Worm (Caenorhabditis elegans) whole organism, mixed stage, embryonic: ENCODE measurements around the gene npr-17.

ENCODE experiments used
- M03D4.4 ChIP-seq: sonication (generic microtip); optimal IDR thresholded peaks from 2 replicates; lab custom pipeline; 2017; ENCODE audit warnings: mild to moderate bottlenecking, missing genetic modification characterization, missing compliant biosample characterization
- bed-3 ChIP-seq: fragments of 200-800 bp; sonication (Bioruptor generic); optimal IDR thresholded peaks from 3 replicates; lab custom pipeline; 2018; ENCODE audit warnings: mild to moderate bottlenecking, missing genetic modification characterization, moderate library complexity, missing compliant biosample characterization
- blmp-1 ChIP-seq: fragments of 150-350 bp; optimal IDR thresholded peaks from 2 replicates; lab custom pipeline; 2014; ENCODE audit warnings: missing biosample characterization, missing genetic modification characterization
- ceh-39 ChIP-seq: fragments of 150-350 bp; optimal IDR thresholded peaks from 2 replicates; lab custom pipeline; 2014; ENCODE audit warnings: missing biosample characterization, missing genetic modification characterization
- ceh-43 ChIP-seq: fragments of 200-800 bp; sonication (Bioruptor generic); optimal IDR thresholded peaks from 2 replicates; lab custom pipeline; 2018; ENCODE audit warnings: mild to moderate bottlenecking, missing genetic modification characterization, moderate library complexity, missing compliant biosample characterization
- ceh-83 ChIP-seq: fragments of 200-800 bp; sonication (Bioruptor generic); optimal IDR thresholded peaks from 2 replicates; lab custom pipeline; 2018; ENCODE audit warnings: mild to moderate bottlenecking, missing genetic modification characterization, missing compliant biosample characterization
- ces-1 ChIP-seq: fragments of 150-350 bp; optimal IDR thresholded peaks from 2 replicates; lab custom pipeline; 2014; ENCODE audit warnings: missing biosample characterization, missing genetic modification reagents, missing genetic modification characterization
- cnd-1 ChIP-seq: fragments of 200-800 bp; sonication (Bioruptor generic); optimal IDR thresholded peaks from 2 replicates; lab custom pipeline; 2018; ENCODE audit warnings: mild to moderate bottlenecking, missing genetic modification characterization, missing compliant biosample characterization
- drap-1 ChIP-seq: fragments of 200-800 bp; sonication (Bioruptor generic); optimal IDR thresholded peaks from 3 replicates; lab custom pipeline; 2018; ENCODE audit warnings: mild to moderate bottlenecking, missing genetic modification characterization, missing compliant biosample characterization
- elt-1 ChIP-seq: sonication (generic microtip); optimal IDR thresholded peaks from 2 replicates; lab custom pipeline; 2017; ENCODE audit warnings: missing genetic modification characterization, mild to moderate bottlenecking, missing compliant biosample characterization, antibody characterized with exemption, moderate library complexity, borderline replicate concordance; ENCODE audit not compliant: insufficient read depth
- elt-3 ChIP-seq: fragments of 150-350 bp; optimal IDR thresholded peaks from 2 replicates; lab custom pipeline; 2014; ENCODE audit warnings: missing biosample characterization, missing genetic modification characterization
- flh-1 ChIP-seq: fragments of 200-800 bp; sonication (Bioruptor generic); optimal IDR thresholded peaks from 2 replicates; lab custom pipeline; 2018; ENCODE audit warnings: mild to moderate bottlenecking, missing genetic modification characterization, moderate library complexity, missing compliant biosample characterization
- ham-2 ChIP-seq: fragments of 200-800 bp; sonication (Bioruptor generic); optimal IDR thresholded peaks from 2 replicates; lab custom pipeline; 2018; ENCODE audit warnings: mild to moderate bottlenecking, missing genetic modification characterization, missing compliant biosample characterization
- hlh-1 ChIP-seq: fragments of 150-350 bp; optimal IDR thresholded peaks from 2 replicates; lab custom pipeline; 2014; ENCODE audit warnings: missing biosample characterization, missing genetic modification reagents, missing genetic modification characterization
- lin-13 ChIP-seq: fragments of 150-350 bp; optimal IDR thresholded peaks from 2 replicates; lab custom pipeline; 2014; ENCODE audit warnings: missing biosample characterization, missing genetic modification characterization
- lin-32 ChIP-seq: fragments of 200-800 bp; sonication (Bioruptor generic); optimal IDR thresholded peaks from 2 replicates; lab custom pipeline; 2018; ENCODE audit warnings: mild to moderate bottlenecking, missing genetic modification characterization, missing compliant biosample characterization
- lsy-2 ChIP-seq: fragments of 150-350 bp; optimal IDR thresholded peaks from 2 replicates; lab custom pipeline; 2014; ENCODE audit warnings: missing biosample characterization, missing genetic modification characterization
- mab-5 ChIP-seq: fragments of 150-350 bp; optimal IDR thresholded peaks from 2 replicates; lab custom pipeline; 2014; ENCODE audit warnings: missing biosample characterization, missing genetic modification characterization
- mep-1 ChIP-seq: fragments of 150-350 bp; optimal IDR thresholded peaks from 2 replicates; lab custom pipeline; 2017; ENCODE audit warnings: missing biosample characterization, missing genetic modification reagents, missing genetic modification characterization, inconsistent platforms
- mls-2 ChIP-seq: sonication (generic microtip); optimal IDR thresholded peaks from 2 replicates; lab custom pipeline; 2016; ENCODE audit warnings: mild to moderate bottlenecking, missing genetic modification characterization, moderate library complexity, missing compliant biosample characterization
- nhr-12 ChIP-seq: fragments of 150-350 bp; optimal IDR thresholded peaks from 2 replicates; lab custom pipeline; 2014; ENCODE audit warnings: missing biosample characterization, missing genetic modification characterization
- nhr-2 ChIP-seq: fragments of 150-350 bp; optimal IDR thresholded peaks from 2 replicates; lab custom pipeline; 2014; ENCODE audit warnings: missing biosample characterization, missing genetic modification characterization
- nhr-237 ChIP-seq: fragments of 150-350 bp; optimal IDR thresholded peaks from 2 replicates; lab custom pipeline; 2014; ENCODE audit warnings: missing biosample characterization, missing genetic modification characterization
- nhr-28 ChIP-seq: fragments of 150-350 bp; optimal IDR thresholded peaks from 2 replicates; lab custom pipeline; 2014; ENCODE audit warnings: missing biosample characterization, missing genetic modification characterization
- nhr-76 ChIP-seq: sonication (generic microtip); optimal IDR thresholded peaks from 2 replicates; lab custom pipeline; 2017; ENCODE audit warnings: missing biosample characterization, missing genetic modification characterization
- pha-4 ChIP-seq: fragments of 150-350 bp; optimal IDR thresholded peaks from 2 replicates; lab custom pipeline; 2018; ENCODE audit warnings: missing biosample characterization, missing genetic modification reagents, missing genetic modification characterization
- sem-2 ChIP-seq: fragments of 200-800 bp; sonication (Bioruptor generic); optimal IDR thresholded peaks from 2 replicates; lab custom pipeline; 2018; ENCODE audit warnings: mild to moderate bottlenecking, missing genetic modification characterization, missing compliant biosample characterization
- snpc-4 ChIP-seq: fragments of 150-350 bp; optimal IDR thresholded peaks from 2 replicates; lab custom pipeline; 2014; ENCODE audit warnings: missing biosample characterization, missing genetic modification characterization
- sptf-1 ChIP-seq: sonication (generic microtip); optimal IDR thresholded peaks from 2 replicates; lab custom pipeline; 2017; ENCODE audit warnings: mild to moderate bottlenecking, missing genetic modification characterization, moderate library complexity, missing compliant biosample characterization
- tbx-8 ChIP-seq: fragments of 200-800 bp; sonication (Bioruptor generic); optimal IDR thresholded peaks from 2 replicates; lab custom pipeline; 2018; ENCODE audit warnings: mild to moderate bottlenecking, missing genetic modification characterization, moderate library complexity, missing compliant biosample characterization
- unc-120 ChIP-seq: sonication (generic microtip); optimal IDR thresholded peaks from 2 replicates; lab custom pipeline; 2017; ENCODE audit warnings: missing genetic modification characterization, missing compliant biosample characterization; ENCODE audit not compliant: poor library complexity, severe bottlenecking
- unc-39 ChIP-seq: fragments of 150-350 bp; optimal IDR thresholded peaks from 2 replicates; lab custom pipeline; 2014; ENCODE audit warnings: missing biosample characterization, missing genetic modification characterization
- unc-62 ChIP-seq: fragments of 150-350 bp; optimal IDR thresholded peaks from 2 replicates; lab custom pipeline; 2014; ENCODE audit warnings: missing biosample characterization, missing genetic modification reagents, missing genetic modification characterization
- zip-8 ChIP-seq: fragments of 150-350 bp; optimal IDR thresholded peaks from 2 replicates; lab custom pipeline; 2014; ENCODE audit warnings: missing biosample characterization, missing genetic modification characterization
- ztf-11 ChIP-seq: fragments of 150-350 bp; optimal IDR thresholded peaks from 2 replicates; lab custom pipeline; 2014; ENCODE audit warnings: missing biosample characterization, missing genetic modification characterization

npr-17 gene

ce11 chrIII:7996353-7996752, at the start of gene npr-17:
TSS of gene npr-17 (minus strand) at chrIII:7996453.
- TF ChIP-seq lin-32 (no peak), bed-3 (GFP tag; lab: Kevin White, UChicago) (no peak), elt-1 (tag; lab: Kevin White, UChicago) (no peak), nhr-76 (tag; lab: Kevin White, UChicago) (no peak), blmp-1 (tag; lab: Kevin White, UChicago) (no peak), nhr-237 (no peak), hlh-1 (tag; lab: Kevin White, UChicago) (no peak), ces-1 (GFP tag; lab: Kevin White, UChicago) (no peak), unc-62 (GFP tag; lab: Kevin White, UChicago) (no peak), nhr-2 (tag; lab: Kevin White, UChicago) (no peak), nhr-12 (tag; lab: Kevin White, UChicago) (no peak)

DNA sequence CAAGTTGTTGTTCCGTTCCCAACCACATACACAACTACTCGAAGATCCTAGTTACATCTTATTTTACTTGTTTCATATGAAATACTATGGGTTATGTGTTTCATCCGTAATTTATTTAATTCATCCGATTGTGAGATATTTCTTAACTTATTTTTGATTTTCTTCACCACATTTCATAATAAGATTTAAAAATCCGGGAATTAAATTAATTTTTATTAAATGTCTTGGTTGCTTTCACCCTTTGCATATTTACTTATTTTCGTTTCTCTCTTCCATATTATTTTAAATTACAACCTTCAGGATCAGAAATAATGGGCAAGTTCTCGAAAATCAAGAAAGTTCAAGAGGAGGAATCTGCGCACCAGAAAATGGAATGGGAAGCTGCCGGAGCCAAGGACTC, 49.5 kb upstream of the npr-17 start, which contains the start of gene K12H4.3:
Gene K12H4.3, plus strand, starts transcription at position 301 of the 400 bp plus-strand sequence.
- no peak for TF ChIP-seq cnd-1 (tag; lab: Kevin White, UChicago)
- no peak for TF ChIP-seq nhr-28 (tag; lab: Kevin White, UChicago)
- TF ChIP-seq lin-32: no peak
- no peak for TF ChIP-seq ceh-43 (GFP tag; lab: Kevin White, UChicago)
- no peak for TF ChIP-seq ztf-11
- no peak for TF ChIP-seq drap-1 (GFP tag; lab: Kevin White, UChicago)
- TF ChIP-seq flh-1 (GFP tag; lab: Kevin White, UChicago): no peak
- TF ChIP-seq unc-120 (tag; lab: Kevin White, UChicago): no peak
- TF ChIP-seq nhr-237: no peak
- no peak for TF ChIP-seq ham-2 (GFP tag; lab: Kevin White, UChicago)
- no peak for TF ChIP-seq elt-1 (tag; lab: Kevin White, UChicago)
- no peak for TF ChIP-seq pha-4
- no peak for TF ChIP-seq mls-2
- TF ChIP-seq hlh-1 (tag; lab: Kevin White, UChicago): no peak
- TF ChIP-seq ceh-39 (tag; lab: Kevin White, UChicago): no peak
- TF ChIP-seq ceh-83 (GFP tag; lab: Kevin White, UChicago): no peak
- no peak for TF ChIP-seq blmp-1 (tag; lab: Kevin White, UChicago)
- no peak for TF ChIP-seq nhr-2 (tag; lab: Kevin White, UChicago)
- TF ChIP-seq, all 35 proteins: peak for 0

ce11 chrIII:8044717-8045116, 48.5 kb upstream of the npr-17 start, which contains the start of gene spcs-3:
TSS of gene spcs-3 (plus strand) at chrIII:8045017.
- TF ChIP-seq lin-32 (no peak), ceh-43 (GFP tag; lab: Kevin White, UChicago) (no peak), mep-1 (tag; lab: Kevin White, UChicago) (no peak), ceh-83 (GFP tag; lab: Kevin White, UChicago) (no peak), nhr-237 (no peak), pha-4 (no peak), bed-3 (GFP tag; lab: Kevin White, UChicago) (no peak)

DNA sequence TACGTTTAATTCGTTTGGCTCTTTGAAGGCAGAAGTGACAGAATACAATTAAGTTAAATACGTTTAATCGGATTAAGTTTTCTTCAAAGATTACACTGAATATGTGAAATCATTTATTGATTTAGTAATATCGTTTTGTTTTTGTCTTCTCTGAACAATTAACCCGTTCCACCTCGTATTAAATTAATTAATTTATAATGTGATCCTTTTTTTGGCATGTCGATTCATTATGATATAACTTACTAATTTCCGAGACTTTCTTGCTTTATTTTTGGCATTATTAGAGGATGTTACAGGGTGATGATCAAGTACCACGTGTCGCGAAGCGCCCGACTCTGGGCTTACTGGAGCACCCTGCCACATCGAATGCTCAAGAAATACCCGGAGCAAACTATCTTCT, 47.9 kb upstream of the npr-17 start, which contains the start of gene K12H4.5:
Gene K12H4.5, plus strand, starts transcription at position 301 of the 400 bp plus-strand sequence.
- TF ChIP-seq ces-1 (GFP tag; lab: Kevin White, UChicago) (peak; percentile 17), ham-2 (GFP tag; lab: Kevin White, UChicago) (no peak)

DNA sequence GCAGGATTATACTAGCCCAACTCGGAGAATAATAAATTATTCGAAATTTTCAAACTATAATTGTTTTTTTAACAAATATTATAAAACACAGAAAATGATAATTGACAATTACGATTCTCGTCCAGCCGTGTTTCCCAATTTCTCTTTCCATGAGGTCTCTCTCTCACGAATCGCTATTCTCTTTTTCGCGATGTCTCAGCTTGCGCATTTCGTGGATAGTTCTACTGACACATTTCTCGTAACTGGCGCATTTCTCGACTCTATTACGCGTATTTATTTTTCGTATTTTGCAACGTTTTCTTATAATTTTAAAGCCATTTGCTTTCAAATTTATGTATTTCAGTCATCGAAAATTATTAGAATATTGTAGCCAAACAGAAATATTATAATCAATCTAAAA, 47.5 kb upstream of the npr-17 start:
- TF ChIP-seq unc-120 (tag; lab: Kevin White, UChicago) (peak; percentile 99), mep-1 (tag; lab: Kevin White, UChicago) (peak; percentile 100), ceh-39 (tag; lab: Kevin White, UChicago) (peak; percentile 90), ceh-83 (GFP tag; lab: Kevin White, UChicago) (peak; percentile 99), hlh-1 (tag; lab: Kevin White, UChicago) (peak; percentile 88), flh-1 (GFP tag; lab: Kevin White, UChicago) (peak; percentile 96), zip-8 (tag; lab: Kevin White, UChicago) (no peak), unc-62 (GFP tag; lab: Kevin White, UChicago) (peak; percentile 94), bed-3 (GFP tag; lab: Kevin White, UChicago) (peak; percentile 98), nhr-76 (tag; lab: Kevin White, UChicago) (no peak), tbx-8 (GFP tag; lab: Kevin White, UChicago) (peak; percentile 99), pha-4 (peak; percentile 98), ham-2 (GFP tag; lab: Kevin White, UChicago) (peak; percentile 98), lsy-2 (tag; lab: Kevin White, UChicago) (peak; percentile 93), snpc-4 (no peak), lin-13 (tag; lab: Kevin White, UChicago) (peak; percentile 99), M03D4.4 (tag; lab: Kevin White, UChicago) (peak; percentile 99), drap-1 (GFP tag; lab: Kevin White, UChicago) (peak; percentile 100), lin-32 (peak; percentile 100), unc-39 (peak; percentile 67), nhr-12 (tag; lab: Kevin White, UChicago) (peak; percentile 55), ztf-11 (peak; percentile 94), ceh-43 (GFP tag; lab: Kevin White, UChicago) (peak; percentile 98), mab-5 (tag; lab: Kevin White, UChicago) (peak; percentile 68), nhr-237 (peak; percentile 99), elt-1 (tag; lab: Kevin White, UChicago) (peak; percentile 56), nhr-28 (tag; lab: Kevin White, UChicago) (peak; percentile 94), elt-3 (tag; lab: Kevin White, UChicago) (peak; percentile 87), sptf-1 (tag; lab: Kevin White, UChicago) (peak; percentile 100), blmp-1 (tag; lab: Kevin White, UChicago) (peak; percentile 67), sem-2 (GFP tag; lab: Kevin White, UChicago) (peak; percentile 97), cnd-1 (tag; lab: Kevin White, UChicago) (peak; percentile 99), nhr-2 (tag; lab: Kevin White, UChicago) (peak; percentile 22), mls-2 (peak; percentile 100), ces-1 (GFP tag; lab: Kevin White, UChicago) (peak; percentile 90)
